Fruit fly (Drosophila melanogaster): Measurements from ENCODE around the gene CG44002.

dm6 chr2L:3151657-3152056 lies 19.2 kb downstream of the CG44002 start:
- TF ChIP-seq Myc (optimal IDR thresholded peaks at IDR 0.05) (no peak), psq (optimal IDR thresholded peaks at IDR 0.05) (no peak), ttk (optimal IDR thresholded peaks at IDR 0.05) (no peak)
